Fruit fly (Drosophila melanogaster): Measurements from ENCODE around the gene CG34241.
A peak's percentile ranks its signal among the peaks of the same experiment; 100 is the strongest.

The CG34241 gene

dm6 chr3L:12081679-12082520, 45.9 kb upstream of the CG34241 start, which contains the start of gene Sema5c (continued):
- TF ChIP-seq Lhr (GFP tag; optimal IDR thresholded peaks at IDR 0.05) (no peak), odd (GFP tag; optimal IDR thresholded peaks at IDR 0.05) (peak; percentile 77), CG10565 (GFP tag; optimal IDR thresholded peaks at IDR 0.05) (no peak), ase (GFP tag; IDR thresholded peaks at IDR 0.05) (peak; percentile 50; the same call in 1 of the 3 replicates), wdn (GFP tag; IDR thresholded peaks at IDR 0.05) (no peak), bigmax (GFP tag; optimal IDR thresholded peaks at IDR 0.05) (peak; percentile 15), CG10366 (GFP tag; IDR thresholded peaks at IDR 0.05) (peak; percentile 64), Hr78 (GFP tag; optimal IDR thresholded peaks at IDR 0.05) (no peak), CG2129 (GFP tag; IDR thresholded peaks at IDR 0.05; ENCODE audit: partially characterized antibody) (no peak), CG13624 (GFP tag; optimal IDR thresholded peaks at IDR 0.05) (peak; percentile 36), CG34376 (GFP tag; optimal IDR thresholded peaks at IDR 0.05) (peak; percentile 66), nau (GFP tag; optimal IDR thresholded peaks at IDR 0.05) (no peak), jumu (GFP tag; optimal IDR thresholded peaks at IDR 0.05) (no peak), CG9932 (GFP tag; IDR thresholded peaks at IDR 0.05) (peak; percentile 55), CG17802 (tag; optimal IDR thresholded peaks at IDR 0.05) (no peak), en (GFP tag; optimal IDR thresholded peaks at IDR 0.05) (no peak), CG10147 (GFP tag; optimal IDR thresholded peaks at IDR 0.05) (peak; percentile 72), Fer3 (tag; optimal IDR thresholded peaks at IDR 0.05) (peak; percentile 22), CG31224 (GFP tag; IDR thresholded peaks at IDR 0.05) (peak; percentile 28; the same call in 1 of the 2 replicates), CG12071 (GFP tag; optimal IDR thresholded peaks at IDR 0.05) (peak; percentile 16), crol (GFP tag; IDR thresholded peaks at IDR 0.05) (no peak), zf30C (GFP tag; optimal IDR thresholded peaks at IDR 0.05) (peak; percentile 85), kni (GFP tag; optimal IDR thresholded peaks at IDR 0.05) (peak; percentile 80), Ptx1 (GFP tag; IDR thresholded peaks at IDR 0.05) (peak; percentile 54), CG11398 (GFP tag; optimal IDR thresholded peaks at IDR 0.05) (no peak), CG11085 (GFP tag; IDR thresholded peaks at IDR 0.05) (no peak), CG3995 (GFP tag; optimal IDR thresholded peaks at IDR 0.05) (no peak), Camta (GFP tag; optimal IDR thresholded peaks at IDR 0.05) (no peak), CG4282 (GFP tag; optimal IDR thresholded peaks at IDR 0.05) (no peak), Nf-YB (GFP tag; optimal IDR thresholded peaks at IDR 0.05) (peak; percentile 70), sc (optimal IDR thresholded peaks at IDR 0.05) (no peak), sc (GFP tag; optimal IDR thresholded peaks at IDR 0.05) (peak; percentile 73), Dref (GFP tag; IDR thresholded peaks at IDR 0.05) (no peak), CG10274 (GFP tag; optimal IDR thresholded peaks at IDR 0.05) (peak; percentile 38), sisA (GFP tag; IDR thresholded peaks at IDR 0.05) (peak; percentile 52), CG1529 (GFP tag; optimal IDR thresholded peaks at IDR 0.05) (peak; percentile 23), ac (GFP tag; optimal IDR thresholded peaks at IDR 0.05) (no peak), Meics (GFP tag; optimal IDR thresholded peaks at IDR 0.05) (peak; percentile 82), h (optimal IDR thresholded peaks at IDR 0.05) (no peak), chinmo (GFP tag; IDR thresholded peaks at IDR 0.05; ENCODE audit: partially characterized antibody) (peak; percentile 84; the same call in 1 of the 4 replicates), sna (GFP tag; IDR thresholded peaks at IDR 0.05; ENCODE audit: partially characterized antibody) (no peak), CG15269 (tag; optimal IDR thresholded peaks at IDR 0.05) (peak; percentile 67), CG6272 (GFP tag; IDR thresholded peaks at IDR 0.05) (0 out of 2 replicates have a peak, but pooled peaks have one; percentile 17), ap (GFP tag; IDR thresholded peaks at IDR 0.05) (0 out of 2 replicates have a peak, but pooled peaks have one; percentile 4), aop (GFP tag; IDR thresholded peaks at IDR 0.05) (peak; percentile 49; the same call in 1 of the 2 replicates), Chrac-16 (GFP tag; optimal IDR thresholded peaks at IDR 0.05) (peak; percentile 52), lov (optimal IDR thresholded peaks at IDR 0.05) (no peak), lov (GFP tag; IDR thresholded peaks at IDR 0.05) (peak; percentile 82; the same call in 2 of the 3 replicates), Awh (GFP tag; IDR thresholded peaks at IDR 0.05) (peak; percentile 47; the same call in 1 of the 2 replicates)
